Worm (Caenorhabditis elegans): ENCODE results near the gene F36H9.1.

Gene F36H9.1

DNA sequence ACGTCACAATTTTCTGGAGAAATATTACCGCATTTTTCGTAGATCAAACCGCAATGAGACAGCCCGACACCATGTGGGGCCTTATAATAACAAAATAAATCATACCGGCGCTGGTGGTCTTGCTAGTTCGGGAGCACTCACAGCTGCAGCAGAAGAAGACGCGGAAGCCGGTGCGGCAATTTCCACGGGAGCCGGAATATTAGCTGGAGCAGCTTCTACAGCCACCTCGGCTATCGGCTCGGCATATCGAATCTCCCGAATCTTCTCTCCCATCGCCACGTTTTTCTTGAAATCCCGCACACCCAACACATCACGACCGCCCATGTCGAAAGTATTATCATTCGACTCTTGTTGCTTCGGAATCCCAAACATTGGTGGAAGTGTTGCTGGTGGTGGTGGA is 30.2 kb downstream of the F36H9.1 start:
- no peak for TF ChIP-seq unc-39 (tag; optimal IDR thresholded peaks at IDR 0.05)

DNA sequence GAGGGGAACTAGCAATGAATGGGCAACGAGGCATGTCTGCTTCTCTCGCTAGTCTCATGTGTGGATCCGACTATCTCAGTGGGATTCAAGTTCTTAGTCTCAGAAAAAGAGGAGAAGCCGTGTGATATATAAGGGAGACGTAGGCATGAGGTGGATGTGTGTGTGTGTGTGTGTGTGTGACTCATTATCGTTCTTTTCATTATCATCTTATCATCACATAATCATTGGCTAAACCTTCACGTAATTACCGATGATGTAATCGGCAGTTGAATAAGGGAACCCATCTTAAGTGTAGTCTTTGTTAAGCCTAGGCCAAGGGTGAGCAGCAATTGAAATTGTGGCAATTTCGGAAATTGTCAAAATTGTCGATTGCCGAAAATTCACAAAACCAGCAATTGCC is 35.7 kb downstream of the F36H9.1 start, which contains the start of gene Y32G9B.1:
Gene Y32G9B.1 (minus strand): TSS at position 101 of the 400 bp plus-strand sequence.
- no peak for TF ChIP-seq ama-1 (optimal IDR thresholded peaks at IDR 0.05)
- TF ChIP-seq C34F6.9 (tag; optimal IDR thresholded peaks at IDR 0.05) = no peak
- no peak for TF ChIP-seq ZK546.5 (tag; optimal IDR thresholded peaks at IDR 0.05)
- TF ChIP-seq lin-13 (GFP tag; optimal IDR thresholded peaks at IDR 0.05) = no peak
- no peak for TF ChIP-seq ztf-1 (GFP tag; conservative IDR thresholded peaks at IDR 0.05)
- TF ChIP-seq crh-2 (tag; optimal IDR thresholded peaks at IDR 0.05) = no peak
- no peak for TF ChIP-seq R02D3.7 (tag; optimal IDR thresholded peaks at IDR 0.05)
- TF ChIP-seq elt-1 (tag; optimal IDR thresholded peaks at IDR 0.05) = no peak
- TF ChIP-seq ztf-4 (tag; optimal IDR thresholded peaks at IDR 0.05) = no peak
- TF ChIP-seq Y55F3AM.14 (GFP tag; optimal IDR thresholded peaks at IDR 0.05) = no peak
- peak; percentile 3 for TF ChIP-seq nhr-21 (tag; optimal IDR thresholded peaks at IDR 0.05)
- peak; percentile 0 for TF ChIP-seq fos-1 (tag; optimal IDR thresholded peaks at IDR 0.05)
- no peak for TF ChIP-seq lsy-2 (tag; optimal IDR thresholded peaks at IDR 0.05)
- TF ChIP-seq elt-3 (tag; optimal IDR thresholded peaks at IDR 0.05) = no peak
- TF ChIP-seq blmp-1 (tag; optimal IDR thresholded peaks at IDR 0.05; ENCODE audit: insufficient read depth) = peak; percentile 30
- TF ChIP-seq nhr-11 (tag; optimal IDR thresholded peaks at IDR 0.05) = no peak
- no peak for TF ChIP-seq zag-1 (tag; optimal IDR thresholded peaks at IDR 0.05)
- no peak for TF ChIP-seq dmd-4 (tag; optimal IDR thresholded peaks at IDR 0.05)
- TF ChIP-seq lin-39 (tag; optimal IDR thresholded peaks at IDR 0.05) = no peak
- no peak for TF ChIP-seq nhr-23 (tag; optimal IDR thresholded peaks at IDR 0.05)
- TF ChIP-seq nhr-6 (tag; optimal IDR thresholded peaks at IDR 0.05) = no peak
- TF ChIP-seq mdl-1 (tag; optimal IDR thresholded peaks at IDR 0.05) = no peak
- TF ChIP-seq skn-1 (tag; optimal IDR thresholded peaks at IDR 0.05) = no peak
- TF ChIP-seq unc-62 (GFP tag; optimal IDR thresholded peaks at IDR 0.05) = no peak

DNA sequence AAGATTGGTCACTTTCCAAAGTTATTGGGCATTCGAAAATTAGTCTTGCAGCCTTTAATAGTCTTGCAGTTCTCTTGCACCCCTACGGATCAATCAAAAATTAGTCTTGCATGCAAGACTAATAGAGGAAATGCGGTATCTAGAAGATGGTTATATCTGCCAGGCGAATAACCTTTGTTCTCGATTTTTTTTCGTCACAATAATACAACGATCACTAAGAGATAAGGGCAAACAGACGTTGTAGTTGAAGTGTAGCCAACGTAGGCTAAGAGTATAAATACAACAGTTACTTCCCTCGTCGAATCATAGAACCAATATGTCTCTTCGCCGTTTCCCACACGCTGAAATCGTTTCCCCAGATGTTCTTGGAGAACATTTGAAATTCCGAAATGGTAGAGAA is 47.4 kb downstream of the F36H9.1 start, which contains the start of gene T10B5.8:
Gene T10B5.8 (plus strand): TSS at position 301 of the 400 bp plus-strand sequence.
- TF ChIP-seq sem-4 (tag; optimal IDR thresholded peaks at IDR 0.05) (no peak), ceh-82 (tag; optimal IDR thresholded peaks at IDR 0.05) (no peak), alr-1 (tag; optimal IDR thresholded peaks at IDR 0.05) (no peak), nhr-129 (tag; optimal IDR thresholded peaks at IDR 0.05) (no peak), crh-2 (tag; optimal IDR thresholded peaks at IDR 0.05) (no peak)

DNA sequence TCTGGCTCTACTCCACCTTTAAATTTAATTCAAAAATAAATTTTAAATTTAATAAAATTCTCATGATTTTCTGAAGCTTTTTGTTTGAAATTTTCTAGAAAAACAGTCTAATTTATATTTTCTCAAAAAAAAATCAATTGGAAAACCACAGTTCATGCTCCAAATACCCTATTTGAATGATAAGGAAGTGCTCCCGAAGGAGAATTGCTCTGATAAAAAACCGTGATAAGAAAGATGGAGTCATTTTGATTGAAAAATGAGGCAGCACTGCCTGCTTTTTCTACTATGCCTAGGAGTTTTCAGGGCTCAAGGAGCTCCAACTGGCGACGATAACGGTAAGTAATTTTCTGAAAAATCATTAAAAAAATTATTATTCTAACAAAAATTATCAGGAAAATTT is 51.7 kb downstream of the F36H9.1 start, which contains the start of gene T10B5.7:
Gene T10B5.7 (plus strand): TSS at position 225 of the 400 bp plus-strand sequence.
- TF ChIP-seq fos-1 (tag; optimal IDR thresholded peaks at IDR 0.05) = peak; percentile 86
- TF ChIP-seq unc-62 (GFP tag; optimal IDR thresholded peaks at IDR 0.05) = no peak

Data from whole organism, L2 larva.